Fruit fly (Drosophila melanogaster) whole organism, embryonic: ENCODE data around the gene CG13917.

ENCODE experiments used
- Abd-B ChIP-seq: fragments of 200-800 bp; sonication (Bioruptor generic); optimal IDR thresholded peaks from 2 replicates; lab custom pipeline; 2018; ENCODE audit warnings: missing biosample characterization, mild to moderate bottlenecking, missing genetic modification characterization, moderate library complexity
- BtbVII ChIP-seq: fragments of 200-800 bp; sonication (Bioruptor generic); optimal IDR thresholded peaks from 3 replicates; lab custom pipeline; 2017; ENCODE audit warnings: missing biosample characterization, mild to moderate bottlenecking, missing genetic modification characterization
- CG10462 ChIP-seq: fragments of 200-800 bp; sonication (Bioruptor generic); optimal IDR thresholded peaks from 2 replicates; lab custom pipeline; 2016; ENCODE audit warnings: missing biosample characterization, missing genetic modification characterization
- CG10543 ChIP-seq: fragments of 200-800 bp; sonication (Bioruptor generic); optimal IDR thresholded peaks from 3 replicates; lab custom pipeline; 2017; ENCODE audit warnings: missing biosample characterization, mild to moderate bottlenecking, missing genetic modification characterization, moderate library complexity
- CG11696 ChIP-seq: fragments of 200-800 bp; sonication (Bioruptor generic); IDR thresholded peaks from 2 replicates; pipeline ENCODE4 v1.3.6; 2022; ENCODE audit warnings: missing biosample characterization, missing genetic modification characterization
- CG12155 ChIP-seq: fragments of 200-800 bp; sonication (Bioruptor generic); optimal IDR thresholded peaks from 3 replicates; lab custom pipeline; 2016; ENCODE audit warnings: missing biosample characterization, missing genetic modification characterization
- CG12299 ChIP-seq: fragments of 200-800 bp; sonication (Bioruptor generic); optimal IDR thresholded peaks from 2 replicates; lab custom pipeline; 2018; ENCODE audit warnings: missing biosample characterization, mild to moderate bottlenecking, missing genetic modification characterization
- CG13123 ChIP-seq: fragments of 200-800 bp; sonication (Bioruptor generic); optimal IDR thresholded peaks from 2 replicates; lab custom pipeline; 2016; ENCODE audit warnings: missing biosample characterization, missing genetic modification characterization
- CG15269 ChIP-seq: fragments of 200-800 bp; sonication (Bioruptor generic); optimal IDR thresholded peaks from 2 replicates; lab custom pipeline; 2018; ENCODE audit warnings: missing biosample characterization, mild to moderate bottlenecking, missing genetic modification characterization, moderate library complexity
- CG15696 ChIP-seq: fragments of 200-800 bp; sonication (Bioruptor generic); optimal IDR thresholded peaks from 2 replicates; lab custom pipeline; 2019; ENCODE audit warnings: missing biosample characterization, mild to moderate bottlenecking, missing genetic modification characterization, moderate library complexity
- CG17568 ChIP-seq: fragments of 200-800 bp; sonication (Bioruptor generic); optimal IDR thresholded peaks from 2 replicates; lab custom pipeline; 2018; ENCODE audit warnings: missing biosample characterization, mild to moderate bottlenecking, missing genetic modification characterization, moderate library complexity
- CG17829 ChIP-seq: fragments of 200-800 bp; optimal IDR thresholded peaks from 2 replicates; lab custom pipeline; 2019; ENCODE audit warnings: missing biosample characterization, mild to moderate bottlenecking, missing genetic modification characterization, moderate library complexity
- CG2116 ChIP-seq: fragments of 200-800 bp; sonication (Bioruptor generic); optimal IDR thresholded peaks from 3 replicates; lab custom pipeline; 2018; ENCODE audit warnings: missing biosample characterization, mild to moderate bottlenecking, missing genetic modification characterization
- CG31224 ChIP-seq: fragments of 200-800 bp; sonication (Bioruptor generic); IDR thresholded peaks from 2 replicates; pipeline ENCODE4 v1.3.6; 2022; ENCODE audit warnings: missing biosample characterization, missing genetic modification characterization
- CG31388 ChIP-seq: fragments of 200-800 bp; sonication (Bioruptor generic); optimal IDR thresholded peaks from 2 replicates; lab custom pipeline; 2016; ENCODE audit warnings: missing biosample characterization, missing genetic modification characterization
- CG32532 ChIP-seq: fragments of 200-800 bp; sonication (Bioruptor generic); IDR thresholded peaks from 2 replicates; pipeline ENCODE4 v1.3.6; 2022; ENCODE audit warnings: missing biosample characterization, missing genetic modification characterization
- CG4707 ChIP-seq: fragments of 200-800 bp; sonication (Bioruptor generic); optimal IDR thresholded peaks from 2 replicates; lab custom pipeline; 2018; ENCODE audit warnings: missing biosample characterization, mild to moderate bottlenecking, missing genetic modification characterization, moderate library complexity
- CG5953 ChIP-seq: fragments of 200-800 bp; sonication (Bioruptor generic); IDR thresholded peaks from 2 replicates; pipeline ENCODE4 v1.3.6; 2022; ENCODE audit warnings: missing biosample characterization, missing genetic modification characterization
- CG7556 ChIP-seq: fragments of 200-800 bp; sonication (Bioruptor generic); optimal IDR thresholded peaks from 2 replicates; lab custom pipeline; 2017; ENCODE audit warnings: missing biosample characterization, mild to moderate bottlenecking, missing genetic modification characterization
- CG8290 ChIP-seq, 3 experiments: fragments of 200-800 bp; sonication (Bioruptor generic); optimal IDR thresholded peaks; 2 replicates each; lab custom pipeline; 2016 to 2019; ENCODE audit warnings: missing biosample characterization in 3 of 3, missing genetic modification characterization in 3 of 3, mild to moderate bottlenecking in 2 of 3, moderate library complexity in 1 of 3
- CG8388 ChIP-seq: fragments of 200-800 bp; sonication (Bioruptor generic); optimal IDR thresholded peaks from 2 replicates; lab custom pipeline; 2019; ENCODE audit warnings: missing biosample characterization, mild to moderate bottlenecking, missing genetic modification characterization, moderate library complexity
- CG9797 ChIP-seq: fragments of 200-800 bp; sonication (Bioruptor generic); optimal IDR thresholded peaks from 3 replicates; lab custom pipeline; 2018; ENCODE audit warnings: missing biosample characterization, mild to moderate bottlenecking, missing genetic modification characterization
- D19B ChIP-seq: fragments of 200-800 bp; sonication (Bioruptor generic); optimal IDR thresholded peaks from 2 replicates; lab custom pipeline; 2017; ENCODE audit warnings: missing biosample characterization, mild to moderate bottlenecking, missing genetic modification characterization
- GATAe ChIP-seq: fragments of 200-800 bp; sonication (Bioruptor generic); conservative IDR thresholded peaks from 2 replicates; pipeline ENCODE4 v1.3.6; 2022; ENCODE audit warnings: missing biosample characterization, missing genetic modification characterization
- HmgZ ChIP-seq: fragments of 200-800 bp; sonication (Bioruptor generic); optimal IDR thresholded peaks from 2 replicates; lab custom pipeline; 2018; ENCODE audit warnings: missing biosample characterization, mild to moderate bottlenecking, missing genetic modification characterization
- Lpt ChIP-seq: fragments of >200 bp; optimal IDR thresholded peaks from 2 replicates; lab custom pipeline; 2018; ENCODE audit warnings: missing biosample characterization, missing genetic modification characterization
- Mad ChIP-seq: fragments of 200-800 bp; sonication (Bioruptor generic); optimal IDR thresholded peaks from 2 replicates; lab custom pipeline; 2016; ENCODE audit warnings: missing biosample characterization, missing genetic modification characterization
- Myb ChIP-seq: fragments of 200-800 bp; sonication (Bioruptor generic); optimal IDR thresholded peaks from 2 replicates; lab custom pipeline; 2016; ENCODE audit warnings: missing biosample characterization, missing genetic modification characterization
- NFAT ChIP-seq: fragments of 200-800 bp; sonication (Bioruptor generic); IDR thresholded peaks from 2 replicates; pipeline ENCODE4 v1.3.6; 2022; ENCODE audit warnings: missing biosample characterization, missing genetic modification characterization
- Oaz ChIP-seq: fragments of 200-800 bp; sonication (Bioruptor generic); IDR thresholded peaks from 2 replicates; pipeline ENCODE4 v1.3.6; 2022; ENCODE audit warnings: missing biosample characterization, missing genetic modification characterization
- Sry-β ChIP-seq: fragments of 200-800 bp; sonication (Bioruptor generic); optimal IDR thresholded peaks from 2 replicates; lab custom pipeline; 2018; ENCODE audit warnings: missing biosample characterization, mild to moderate bottlenecking, missing genetic modification characterization, moderate library complexity
- Ssrp ChIP-seq: fragments of 200-800 bp; sonication (Bioruptor generic); optimal IDR thresholded peaks from 2 replicates; lab custom pipeline; 2018; ENCODE audit warnings: missing biosample characterization, mild to moderate bottlenecking, missing genetic modification characterization, moderate library complexity
- Taf1 ChIP-seq: fragments of 200-800 bp; sonication (Bioruptor generic); IDR thresholded peaks from 2 replicates; pipeline ENCODE4 v1.3.6; 2022; ENCODE audit warnings: missing biosample characterization, missing genetic modification characterization
- ato ChIP-seq: fragments of 200-800 bp; sonication (Bioruptor generic); IDR thresholded peaks from 2 replicates; pipeline ENCODE4 v1.3.6; 2022; ENCODE audit warnings: missing biosample characterization, missing genetic modification characterization; ENCODE audit not compliant: partially characterized antibody
- caup ChIP-seq: fragments of 200-800 bp; sonication (Bioruptor generic); optimal IDR thresholded peaks from 3 replicates; lab custom pipeline; 2017; ENCODE audit warnings: missing biosample characterization, mild to moderate bottlenecking, missing genetic modification characterization, moderate library complexity; ENCODE audit not compliant: severe bottlenecking
- dan ChIP-seq: fragments of 200-800 bp; sonication (Bioruptor generic); IDR thresholded peaks from 2 replicates; pipeline ENCODE4 v1.3.6; 2022; ENCODE audit warnings: missing biosample characterization, missing genetic modification characterization
- gsb ChIP-seq: fragments of 200-800 bp; sonication (Bioruptor generic); IDR thresholded peaks from 2 replicates; pipeline ENCODE4 v1.3.6; 2022; ENCODE audit warnings: missing biosample characterization, missing genetic modification characterization
- gsb-n ChIP-seq: fragments of 200-800 bp; sonication (Bioruptor generic); optimal IDR thresholded peaks from 3 replicates; lab custom pipeline; 2018; ENCODE audit warnings: missing biosample characterization, mild to moderate bottlenecking, missing genetic modification characterization
- h ChIP-seq: fragments of >200 bp; optimal IDR thresholded peaks from 2 replicates; lab custom pipeline; 2017
- lmd ChIP-seq: fragments of 200-800 bp; sonication (Bioruptor generic); IDR thresholded peaks from 2 replicates; pipeline ENCODE4 v1.3.6; 2022; ENCODE audit warnings: missing biosample characterization, missing genetic modification characterization
- maf-S ChIP-seq: fragments of 200-800 bp; sonication (Bioruptor generic); optimal IDR thresholded peaks from 2 replicates; lab custom pipeline; 2016; ENCODE audit warnings: missing biosample characterization, missing genetic modification characterization
- nmo ChIP-seq: fragments of 200-800 bp; sonication (Bioruptor generic); optimal IDR thresholded peaks from 2 replicates; lab custom pipeline; 2018; ENCODE audit warnings: missing biosample characterization, mild to moderate bottlenecking, missing genetic modification characterization, moderate library complexity
- pho ChIP-seq: fragments of 200-800 bp; sonication (Bioruptor generic); optimal IDR thresholded peaks from 2 replicates; lab custom pipeline; 2016; ENCODE audit warnings: missing biosample characterization, missing genetic modification characterization
- psq ChIP-seq: fragments of 200-800 bp; sonication (Bioruptor generic); optimal IDR thresholded peaks from 2 replicates; lab custom pipeline; 2017; ENCODE audit warnings: missing biosample characterization, missing genetic modification characterization
- rib ChIP-seq: fragments of 200-800 bp; sonication (Bioruptor generic); IDR thresholded peaks from 2 replicates; pipeline ENCODE4 v1.3.6; 2022; ENCODE audit warnings: missing biosample characterization, missing genetic modification characterization
- tgo ChIP-seq: fragments of 200-800 bp; sonication (Bioruptor generic); IDR thresholded peaks from 3 replicates; pipeline ENCODE4 v1.3.6; 2022; ENCODE audit warnings: missing biosample characterization, missing genetic modification characterization
- toy ChIP-seq: fragments of 200-800 bp; sonication (Bioruptor generic); IDR thresholded peaks from 2 replicates; pipeline ENCODE4 v1.3.6; 2022; ENCODE audit warnings: missing biosample characterization, missing genetic modification characterization
- tup ChIP-seq: fragments of 200-800 bp; sonication (Bioruptor generic); optimal IDR thresholded peaks from 2 replicates; lab custom pipeline; 2016; ENCODE audit warnings: missing biosample characterization, mild to moderate bottlenecking, missing genetic modification characterization, moderate library complexity
- zf30C ChIP-seq: fragments of 200-800 bp; sonication (Bioruptor generic); optimal IDR thresholded peaks from 3 replicates; lab custom pipeline; 2018; ENCODE audit warnings: missing biosample characterization, mild to moderate bottlenecking, missing genetic modification characterization

The CG13917 gene

dm6 chr3L:1568225-1569161 lies 8.0 kb upstream of the CG13917 start, which contains the start of gene CG7879 (continued):
- TF ChIP-seq CG15269 (tag; lab: Kevin White, UChicago) (no peak), CG4707 (GFP tag; lab: Kevin White, UChicago) (peak; percentile 19), CG11696 (no peak), BtbVII (GFP tag; lab: Kevin White, UChicago) (peak; percentile 62), CG8388 (GFP tag; lab: Kevin White, UChicago) (no peak), dan (GFP tag; lab: Robert Waterston, UW) (no peak), ato (GFP tag; lab: Robert Waterston, UW) (0 out of 2 replicates have a peak, but pooled peaks have one; percentile 23), psq (GFP tag; lab: Kevin White, UChicago) (peak; percentile 43), Mad (GFP tag; lab: Kevin White, UChicago) (no peak), Taf1 (no peak; the same call in 1 of the 2 replicates), CG32532 (GFP tag; lab: Robert Waterston, UW) (no peak), CG10462 (GFP tag; lab: Kevin White, UChicago) (no peak), CG12299 (peak; percentile 26), toy (GFP tag; lab: Robert Waterston, UW) (no peak), CG2116 (GFP tag; lab: Kevin White, UChicago) (no peak), CG7556 (GFP tag; lab: Kevin White, UChicago) (no peak), gsb (GFP tag; lab: Robert Waterston, UW) (no peak), CG10543 (no peak), CG17568 (no peak), lmd (GFP tag; lab: Robert Waterston, UW) (peak; percentile 33; the same call in 1 of the 2 replicates), CG13123 (GFP tag; lab: Kevin White, UChicago) (no peak), zf30C (no peak), CG31388 (no peak), CG15696 (tag; lab: Kevin White, UChicago) (no peak), tgo (GFP tag; lab: Robert Waterston, UW) (peak; percentile 53; the same call in 2 of the 3 replicates), rib (no peak), CG31224 (GFP tag; lab: Robert Waterston, UW) (no peak), pho (GFP tag; lab: Kevin White, UChicago) (no peak), maf-S (GFP tag; lab: Kevin White, UChicago) (no peak), Myb (GFP tag; lab: Kevin White, UChicago) (no peak), Lpt (GFP tag; lab: Kevin White, UChicago) (no peak), HmgZ (tag; lab: Kevin White, UChicago) (no peak), CG12155 (GFP tag; lab: Kevin White, UChicago) (peak; percentile 20), Oaz (no peak), CG5953 (0 out of 2 replicates have a peak, but pooled peaks have one; percentile 20), GATAe (GFP tag; lab: Robert Waterston, UW) (no peak), CG17829 (tag; lab: Kevin White, UChicago) (peak; percentile 20), D19B (GFP tag; lab: Kevin White, UChicago) (no peak), Sry-β (GFP tag; lab: Kevin White, UChicago) (no peak), CG8290 (GFP tag; optimal IDR thresholded peaks at IDR 0.05; lab: Kevin White, UChicago) (no peak), CG8290 (tag; optimal IDR thresholded peaks at IDR 0.05; lab: Kevin White, UChicago) (no peak), tup (GFP tag; lab: Kevin White, UChicago) (no peak), caup (GFP tag; lab: Kevin White, UChicago) (peak; percentile 45), Ssrp (tag; lab: Kevin White, UChicago) (peak; percentile 1), CG9797 (peak; percentile 66), gsb-n (tag; lab: Kevin White, UChicago) (no peak), h (lab: Kevin White, UChicago) (no peak), nmo (peak; percentile 75), NFAT (peak; percentile 22; the same call in 1 of the 2 replicates), Abd-B (GFP tag; lab: Kevin White, UChicago) (no peak)
